Worm (Caenorhabditis elegans): ENCODE results near the gene C29H12.2.

The C29H12.2 gene

DNA sequence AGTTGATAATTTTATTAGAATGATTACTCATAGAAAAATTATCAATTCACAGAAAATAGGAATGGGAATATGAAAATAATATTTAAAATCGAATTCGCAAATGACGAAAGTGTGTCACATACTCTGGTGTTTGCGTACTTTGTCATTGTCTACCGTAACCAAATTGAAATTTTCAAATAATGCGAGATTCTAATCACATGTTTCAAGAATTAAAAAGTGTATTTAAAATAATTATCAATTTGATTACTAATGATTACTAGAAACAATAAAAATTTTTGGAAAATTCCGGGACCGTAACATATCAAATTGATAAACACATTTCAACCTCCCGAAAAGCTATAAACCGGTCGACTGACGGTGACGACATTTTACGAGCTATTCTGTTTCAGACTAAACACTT lies 32.2 kb upstream of the C29H12.2 start, which contains the start of the genes fbf-2 and nspg-3:
fbf-2 (minus strand) TSS at position 101 of the 400 bp plus-strand sequence.
nspg-3 (plus strand) TSS at position 388 of the 400 bp plus-strand sequence.
- TF ChIP-seq blmp-1 (tag; optimal IDR thresholded peaks at IDR 0.05; ENCODE audit: insufficient read depth), result no peak
- TF ChIP-seq elt-3 (tag; optimal IDR thresholded peaks at IDR 0.05), result no peak
- TF ChIP-seq sma-3 (GFP tag; optimal IDR thresholded peaks at IDR 0.05), result no peak
- no peak for TF ChIP-seq nhr-77 (tag; optimal IDR thresholded peaks at IDR 0.05)
- TF ChIP-seq ztf-11 (tag; optimal IDR thresholded peaks at IDR 0.05), result no peak
- no peak for TF ChIP-seq sma-9 (GFP tag; optimal IDR thresholded peaks at IDR 0.05)
- no peak for TF ChIP-seq sma-9 (tag; optimal IDR thresholded peaks at IDR 0.05)
- no peak for TF ChIP-seq zag-1 (tag; optimal IDR thresholded peaks at IDR 0.05)
- TF ChIP-seq nhr-10 (tag; optimal IDR thresholded peaks at IDR 0.05), result no peak
- TF ChIP-seq elt-1 (tag; optimal IDR thresholded peaks at IDR 0.05), result no peak
- no peak for TF ChIP-seq aly-2 (tag; optimal IDR thresholded peaks at IDR 0.05)
- TF ChIP-seq nhr-129 (tag; optimal IDR thresholded peaks at IDR 0.05), result no peak
- TF ChIP-seq lin-39 (tag; optimal IDR thresholded peaks at IDR 0.05), result no peak
- no peak for TF ChIP-seq mab-5 (tag; optimal IDR thresholded peaks at IDR 0.05)
- TF ChIP-seq unc-55 (GFP tag; optimal IDR thresholded peaks at IDR 0.05), result no peak
- no peak for TF ChIP-seq C34F6.9 (tag; optimal IDR thresholded peaks at IDR 0.05)
- TF ChIP-seq unc-39 (tag; optimal IDR thresholded peaks at IDR 0.05), result no peak

DNA sequence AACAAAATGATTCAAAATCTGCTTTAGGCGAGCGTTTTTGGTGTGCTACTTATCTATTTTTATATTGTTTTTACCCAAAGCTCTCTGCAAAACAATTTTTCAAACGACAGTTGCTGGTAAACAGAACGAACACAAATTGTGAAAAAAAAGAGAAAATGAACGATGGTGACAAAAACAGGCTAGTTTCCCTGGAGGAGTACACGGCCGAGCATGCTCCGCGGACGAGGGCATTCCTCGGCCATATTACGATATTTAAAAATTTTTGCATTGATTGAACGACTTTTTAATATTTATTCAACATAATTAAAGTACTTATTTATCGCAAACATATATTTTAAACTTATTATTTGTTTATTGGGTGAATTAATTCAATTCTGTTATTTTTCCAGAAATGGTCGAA lies 26.2 kb upstream of the C29H12.2 start, which contains the start of the genes tpp-2 and rbbp-5:
tpp-2 (minus strand) TSS at position 157 of the 400 bp plus-strand sequence.
rbbp-5 (plus strand) TSS at position 390 of the 400 bp plus-strand sequence.
- TF ChIP-seq sma-9 (GFP tag; optimal IDR thresholded peaks at IDR 0.05) (peak; percentile 68), sma-9 (tag; optimal IDR thresholded peaks at IDR 0.05) (no peak), lin-11 (tag; optimal IDR thresholded peaks at IDR 0.05) (peak; percentile 3), nhr-25 (tag; optimal IDR thresholded peaks at IDR 0.05) (no peak), gmeb-1 (tag; optimal IDR thresholded peaks at IDR 0.05) (peak; percentile 56), fos-1 (tag; optimal IDR thresholded peaks at IDR 0.05) (peak; percentile 40), nhr-21 (tag; optimal IDR thresholded peaks at IDR 0.05) (no peak), nhr-129 (tag; optimal IDR thresholded peaks at IDR 0.05) (no peak), elt-1 (tag; optimal IDR thresholded peaks at IDR 0.05) (no peak), C34F6.9 (tag; optimal IDR thresholded peaks at IDR 0.05) (peak; percentile 60), snpc-4 (tag; optimal IDR thresholded peaks at IDR 0.05) (no peak), lsy-2 (tag; optimal IDR thresholded peaks at IDR 0.05) (peak; percentile 19 to 83), skn-1 (tag; optimal IDR thresholded peaks at IDR 0.05) (peak; percentile 63), crh-2 (tag; optimal IDR thresholded peaks at IDR 0.05) (peak; percentile 63), lin-39 (tag; optimal IDR thresholded peaks at IDR 0.05) (no peak), alr-1 (tag; optimal IDR thresholded peaks at IDR 0.05) (no peak)

DNA sequence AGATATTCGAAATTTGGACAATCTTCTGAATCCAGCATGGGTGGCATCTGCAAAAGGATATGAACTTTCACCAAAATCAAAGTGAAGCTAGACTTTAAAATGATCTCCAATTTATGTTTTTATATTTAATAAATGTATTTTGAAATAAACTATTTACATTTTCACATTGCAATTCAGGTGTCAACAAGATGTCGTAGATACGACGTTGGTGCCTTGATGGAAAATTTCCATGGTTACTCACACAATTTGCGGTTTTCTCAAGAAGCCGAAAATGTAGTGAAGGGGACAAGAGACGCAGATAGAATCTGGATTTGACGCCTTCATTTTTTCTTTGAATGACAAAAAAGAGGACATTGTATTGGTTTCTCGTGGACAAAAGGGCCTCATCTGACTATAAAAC lies 24.1 kb upstream of the C29H12.2 start, which contains the start of gene rgs-3:
rgs-3 (plus strand) TSS at position 301 of the 400 bp plus-strand sequence.
- TF ChIP-seq egl-27 (tag; optimal IDR thresholded peaks at IDR 0.05) (no peak), lin-39 (tag; optimal IDR thresholded peaks at IDR 0.05) (no peak), ztf-11 (tag; optimal IDR thresholded peaks at IDR 0.05) (no peak), fos-1 (tag; optimal IDR thresholded peaks at IDR 0.05) (no peak), ztf-1 (GFP tag; conservative IDR thresholded peaks at IDR 0.05) (no peak), Y55F3AM.14 (GFP tag; optimal IDR thresholded peaks at IDR 0.05) (no peak), ztf-4 (tag; optimal IDR thresholded peaks at IDR 0.05) (no peak), sma-3 (GFP tag; optimal IDR thresholded peaks at IDR 0.05) (no peak), elt-3 (tag; optimal IDR thresholded peaks at IDR 0.05) (no peak), peb-1 (tag; optimal IDR thresholded peaks at IDR 0.05) (no peak), zag-1 (tag; optimal IDR thresholded peaks at IDR 0.05) (no peak), ZK546.5 (tag; optimal IDR thresholded peaks at IDR 0.05) (no peak), unc-62 (GFP tag; optimal IDR thresholded peaks at IDR 0.05) (no peak), dmd-4 (tag; optimal IDR thresholded peaks at IDR 0.05) (no peak), nhr-21 (tag; optimal IDR thresholded peaks at IDR 0.05) (no peak), nhr-129 (tag; optimal IDR thresholded peaks at IDR 0.05) (no peak), nhr-11 (tag; optimal IDR thresholded peaks at IDR 0.05) (no peak), snpc-4 (tag; optimal IDR thresholded peaks at IDR 0.05) (no peak), unc-55 (GFP tag; optimal IDR thresholded peaks at IDR 0.05) (no peak), mdl-1 (tag; optimal IDR thresholded peaks at IDR 0.05) (no peak)

DNA sequence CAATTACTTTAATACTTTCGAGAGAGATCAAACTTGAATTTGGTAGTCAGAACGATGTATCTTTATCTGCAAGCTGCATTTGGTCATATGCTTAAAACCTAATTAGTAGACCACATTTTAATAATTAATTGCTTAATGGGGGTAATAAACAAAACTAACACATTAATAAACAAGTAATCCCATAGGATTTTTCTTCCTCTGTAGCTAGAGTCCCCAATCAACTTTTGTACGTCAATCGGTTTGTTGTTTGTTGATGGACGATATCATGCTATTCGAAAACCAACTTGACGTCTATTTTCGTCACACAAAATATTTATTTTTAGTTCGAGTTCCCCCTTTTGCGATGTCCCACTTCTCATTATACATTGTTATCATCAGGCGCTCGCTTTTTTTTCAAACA lies 22.1 kb upstream of the C29H12.2 start:
- TF ChIP-seq R02D3.7 (tag; optimal IDR thresholded peaks at IDR 0.05) (no peak), sem-4 (tag; optimal IDR thresholded peaks at IDR 0.05) (no peak), elt-1 (tag; optimal IDR thresholded peaks at IDR 0.05) (no peak), lin-39 (tag; optimal IDR thresholded peaks at IDR 0.05) (no peak), skn-1 (tag; optimal IDR thresholded peaks at IDR 0.05) (no peak), egl-27 (tag; optimal IDR thresholded peaks at IDR 0.05) (no peak), ceh-82 (tag; optimal IDR thresholded peaks at IDR 0.05) (no peak), nhr-6 (tag; optimal IDR thresholded peaks at IDR 0.05) (no peak), ZK546.5 (tag; optimal IDR thresholded peaks at IDR 0.05) (no peak), sma-9 (GFP tag; optimal IDR thresholded peaks at IDR 0.05) (no peak), sma-9 (tag; optimal IDR thresholded peaks at IDR 0.05) (no peak), crh-2 (tag; optimal IDR thresholded peaks at IDR 0.05) (no peak), ztf-1 (GFP tag; conservative IDR thresholded peaks at IDR 0.05) (no peak), unc-39 (tag; optimal IDR thresholded peaks at IDR 0.05) (no peak), zag-1 (tag; optimal IDR thresholded peaks at IDR 0.05) (no peak), elt-3 (tag; optimal IDR thresholded peaks at IDR 0.05) (no peak), ama-1 (optimal IDR thresholded peaks at IDR 0.05) (no peak)

Measured in whole organism, L2 larva.